Worm (Caenorhabditis elegans) whole organism, early embryonic: ENCODE measurements around the gene srh-215.

Experiments used
- B0310.2 ChIP-seq: sonication (generic microtip); optimal IDR thresholded peaks from 2 replicates; lab custom pipeline; 2016; ENCODE audit warnings: mild to moderate bottlenecking, missing genetic modification characterization, missing compliant biosample characterization
- pes-1 ChIP-seq: fragments of 200-800 bp; sonication (Bioruptor generic); IDR thresholded peaks from 2 replicates; pipeline ENCODE4 v1.3.6; 2022; ENCODE audit warnings: missing genetic modification reagents, missing genetic modification characterization, missing compliant biosample characterization
- sea-1 ChIP-seq: fragments of 200-800 bp; sonication (Bioruptor generic); conservative IDR thresholded peaks from 2 replicates; pipeline ENCODE4 v1.3.6; 2022; ENCODE audit warnings: missing genetic modification characterization, missing compliant biosample characterization

DNA sequence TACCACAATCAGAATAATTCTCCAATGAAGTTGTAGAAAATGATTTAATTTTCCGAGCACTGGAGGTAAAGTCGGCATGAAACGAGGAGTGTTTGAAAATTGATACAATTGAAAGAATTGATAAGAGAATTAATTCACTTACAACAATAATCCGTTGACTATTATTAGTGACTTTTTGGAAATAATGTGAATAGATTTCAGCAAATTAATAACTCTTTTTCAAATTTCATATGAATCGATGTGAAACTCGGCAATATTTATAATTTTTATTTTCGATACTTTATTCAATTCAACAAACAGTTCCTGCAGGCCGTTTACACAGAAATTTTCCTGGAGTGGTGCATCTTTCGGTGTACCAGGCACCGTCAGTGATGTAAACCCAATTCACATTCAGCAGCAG lies 20.2 kb upstream of the srh-215 start, which contains the start of gene clec-37:
- TF ChIP-seq sea-1 (no peak), pes-1 (no peak), B0310.2 (tag; lab: Kevin White, UChicago) (no peak)
